Worm (Caenorhabditis elegans) whole organism, L4/young adult: Measurements from ENCODE around the gene K11H12.6.

Source experiments
- W03F9.2 ChIP-seq: fragments of 150-350 bp; optimal IDR thresholded peaks from 2 replicates; lab custom pipeline; 2014; ENCODE audit warnings: missing biosample characterization, missing genetic modification characterization
- dao-5 ChIP-seq: sonication (generic microtip); optimal IDR thresholded peaks from 2 replicates; lab custom pipeline; 2016; ENCODE audit warnings: missing genotype, missing genetic modification characterization, moderate library complexity, missing compliant biosample characterization
- him-1 ChIP-seq: sonication (generic microtip); optimal IDR thresholded peaks from 2 replicates; lab custom pipeline; 2016; ENCODE audit warnings: missing genotype, missing genetic modification reagents, missing genetic modification characterization, missing compliant biosample characterization

Gene K11H12.6

DNA sequence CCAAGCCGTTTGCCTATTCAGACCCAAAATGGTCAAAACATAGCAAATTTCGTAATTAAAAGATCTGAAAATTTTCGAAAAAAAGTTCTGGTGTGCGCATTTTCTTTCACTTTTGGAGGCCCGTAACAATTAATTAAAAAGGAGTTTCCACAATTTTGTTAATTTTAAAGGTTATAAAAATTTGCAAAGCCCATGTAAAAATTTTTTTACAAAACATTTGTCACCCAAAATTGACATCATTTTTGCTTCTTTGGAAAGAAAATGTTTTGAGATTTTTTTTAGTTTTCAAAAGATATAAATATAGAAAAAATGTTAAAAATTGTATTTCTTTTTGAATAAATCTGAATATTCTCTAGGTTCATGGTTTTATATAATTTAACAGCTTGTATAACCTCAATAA, at the start of gene K11H12.6:
Gene K11H12.6, plus strand, starts transcription at position 301 of the 400 bp plus-strand sequence.
- no peak for TF ChIP-seq dao-5 (tag; lab: Kevin White, UChicago)
- TF ChIP-seq him-1 (tag; lab: Kevin White, UChicago) = no peak
- TF ChIP-seq W03F9.2 (tag; lab: Kevin White, UChicago) = no peak

DNA sequence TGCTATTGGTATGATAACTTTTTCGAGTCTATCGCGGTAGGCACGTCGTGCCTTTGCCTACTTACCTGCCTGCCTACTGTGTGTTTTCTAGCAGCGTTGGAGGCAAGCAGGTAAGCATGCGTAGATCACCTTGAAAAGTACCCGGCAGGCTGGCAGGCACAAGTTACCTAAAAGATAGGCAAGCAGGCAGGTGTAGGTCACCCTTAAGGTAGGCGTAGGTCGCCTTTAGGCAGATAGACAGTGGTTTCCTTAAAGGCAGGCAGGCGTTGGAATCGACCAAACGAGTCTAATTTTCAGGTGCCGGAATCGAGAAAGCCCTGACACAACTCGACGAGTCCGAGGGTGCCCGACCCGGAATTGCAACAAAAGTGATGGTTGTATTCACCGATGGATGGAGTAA, 47.3 kb upstream of the K11H12.6 start:
- TF ChIP-seq W03F9.2 (tag; lab: Kevin White, UChicago) = no peak
- no peak for TF ChIP-seq him-1 (tag; lab: Kevin White, UChicago)
- TF ChIP-seq dao-5 (tag; lab: Kevin White, UChicago) = no peak

DNA sequence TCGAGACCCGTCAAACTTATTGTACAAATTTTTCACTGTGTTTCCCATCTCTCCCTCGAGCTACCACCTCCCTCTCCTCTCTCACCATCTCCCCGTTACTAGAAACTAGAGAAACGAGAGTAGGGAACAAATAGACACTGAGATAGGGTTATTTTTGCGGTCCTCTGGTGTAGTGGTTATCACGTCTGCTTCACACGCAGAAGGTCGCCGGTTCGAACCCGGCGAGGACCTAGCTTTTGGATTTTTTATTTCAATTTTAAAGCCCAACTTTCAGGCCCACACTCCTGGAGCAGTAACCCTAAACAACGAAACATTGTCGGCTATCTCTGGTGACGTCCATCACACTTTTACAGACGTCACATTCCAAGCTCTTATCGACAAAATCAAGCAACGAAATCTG, 46.8 kb upstream of the K11H12.6 start:
- TF ChIP-seq W03F9.2 (tag; lab: Kevin White, UChicago) (no peak), dao-5 (tag; lab: Kevin White, UChicago) (peak; percentile 48), him-1 (tag; lab: Kevin White, UChicago) (peak; percentile 56)

DNA sequence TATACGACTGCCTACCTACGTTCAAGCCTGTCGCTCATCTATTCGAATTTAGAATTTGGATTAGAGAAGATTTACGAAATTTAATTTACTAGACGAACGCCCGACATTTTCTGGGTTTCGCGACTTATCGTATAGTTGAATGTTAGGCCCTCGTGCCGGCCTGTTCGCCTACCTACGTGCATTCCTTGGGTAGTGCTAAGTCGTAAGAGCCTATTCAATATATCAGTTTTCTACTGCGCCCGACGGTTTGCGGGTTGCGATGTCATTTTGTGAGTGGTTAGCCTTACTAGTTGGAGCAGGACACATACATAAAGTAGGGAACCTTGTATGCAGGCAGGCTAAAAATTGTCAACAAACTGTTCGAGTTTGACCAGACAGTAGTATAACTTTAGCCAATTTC, 44.1 kb upstream of the K11H12.6 start:
- no peak for TF ChIP-seq him-1 (tag; lab: Kevin White, UChicago)
- no peak for TF ChIP-seq W03F9.2 (tag; lab: Kevin White, UChicago)
- no peak for TF ChIP-seq dao-5 (tag; lab: Kevin White, UChicago)

DNA sequence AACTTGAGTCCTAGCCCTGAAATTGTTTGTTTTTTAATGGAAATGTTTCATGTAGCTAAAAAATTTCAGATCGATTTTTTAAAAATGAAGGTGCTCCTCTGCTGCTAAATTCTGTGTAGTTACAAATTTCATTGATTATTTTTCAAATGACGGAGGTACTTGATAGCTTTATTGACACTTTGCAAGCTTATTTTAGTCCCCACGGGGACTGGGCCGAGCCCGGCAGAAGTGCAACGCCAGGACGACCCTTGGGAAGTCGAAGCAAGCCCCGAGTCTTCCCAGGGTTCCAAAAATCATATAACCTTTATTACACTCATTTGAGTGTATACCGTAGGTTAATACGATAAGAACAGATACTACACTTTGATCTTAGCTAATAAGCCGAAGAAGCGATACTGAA, 43.2 kb upstream of the K11H12.6 start:
- TF ChIP-seq W03F9.2 (tag; lab: Kevin White, UChicago) (no peak), him-1 (tag; lab: Kevin White, UChicago) (no peak), dao-5 (tag; lab: Kevin White, UChicago) (no peak)

DNA sequence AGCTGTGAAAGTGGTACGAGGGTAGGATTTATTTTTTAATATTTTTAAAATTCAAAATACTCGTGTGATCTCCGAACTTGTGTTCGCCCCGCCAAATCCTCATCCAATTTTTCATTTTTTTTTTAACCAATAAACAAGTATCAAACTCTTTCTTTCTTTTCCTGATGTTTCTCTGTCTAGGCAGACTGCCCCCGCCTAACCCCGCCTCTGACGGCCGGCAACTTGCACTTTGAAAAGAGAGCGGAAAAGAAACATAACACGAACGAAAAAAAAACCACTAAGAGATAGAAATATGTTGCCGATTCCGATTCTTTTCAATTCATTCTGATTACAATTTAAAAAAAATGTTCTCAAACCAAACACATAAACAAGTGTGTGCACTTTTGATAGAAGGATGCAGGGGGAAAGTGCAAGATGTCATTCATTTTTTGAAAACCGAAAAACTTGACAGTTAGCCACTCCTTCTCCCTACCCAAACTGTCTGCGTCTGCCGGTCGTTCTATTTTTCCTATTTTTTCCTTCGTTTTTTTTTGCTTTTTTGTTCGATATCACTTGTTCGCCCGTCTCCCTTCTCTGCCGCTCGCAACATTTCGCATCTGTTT, 41.0 kb upstream of the K11H12.6 start:
- no peak for TF ChIP-seq W03F9.2 (tag; lab: Kevin White, UChicago)
- TF ChIP-seq him-1 (tag; lab: Kevin White, UChicago) = no peak
- TF ChIP-seq dao-5 (tag; lab: Kevin White, UChicago) = no peak

DNA sequence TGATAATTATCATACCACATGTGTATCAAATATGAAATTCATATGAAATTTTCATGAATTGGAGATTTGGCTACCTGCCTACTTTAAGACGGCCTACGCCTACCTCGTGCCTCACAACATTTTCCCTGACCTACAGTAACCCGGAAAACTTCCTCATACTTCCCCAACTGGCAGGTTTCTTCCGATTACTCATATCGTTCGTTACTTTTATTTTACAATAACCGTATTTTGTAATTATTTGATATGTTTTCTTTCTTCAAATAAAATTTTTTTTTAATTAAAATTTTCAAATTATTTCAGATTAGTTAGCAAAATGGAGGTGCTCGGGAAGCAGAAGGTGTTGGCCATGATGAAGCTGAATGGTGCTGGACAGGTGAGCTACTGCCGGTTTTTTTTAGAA, 39.9 kb upstream of the K11H12.6 start, which contains the start of gene nhr-76:
Gene nhr-76, plus strand, starts transcription at position 301 of the 400 bp plus-strand sequence.
- TF ChIP-seq W03F9.2 (tag; lab: Kevin White, UChicago) (no peak), dao-5 (tag; lab: Kevin White, UChicago) (no peak), him-1 (tag; lab: Kevin White, UChicago) (no peak)

DNA sequence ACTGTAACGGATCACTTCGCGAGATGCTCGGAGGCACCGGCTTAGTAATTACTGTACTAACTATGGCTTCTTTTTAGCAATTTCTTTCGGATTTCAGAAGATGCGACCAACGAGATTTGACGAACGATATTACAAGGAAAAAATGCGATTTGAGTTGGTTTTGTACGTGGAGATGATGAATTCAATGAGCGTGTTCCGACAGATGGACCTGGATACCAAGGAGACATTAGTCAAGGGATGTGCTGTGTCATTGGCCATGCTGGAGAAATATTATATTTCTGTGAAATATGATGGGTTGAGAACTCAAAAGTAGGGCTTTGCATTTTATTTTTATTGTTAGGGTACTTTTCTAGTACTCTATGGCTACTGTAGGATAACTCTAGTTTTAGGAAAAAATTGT, 36.5 kb upstream of the K11H12.6 start:
- TF ChIP-seq him-1 (tag; lab: Kevin White, UChicago) (no peak), dao-5 (tag; lab: Kevin White, UChicago) (no peak), W03F9.2 (tag; lab: Kevin White, UChicago) (no peak)

DNA sequence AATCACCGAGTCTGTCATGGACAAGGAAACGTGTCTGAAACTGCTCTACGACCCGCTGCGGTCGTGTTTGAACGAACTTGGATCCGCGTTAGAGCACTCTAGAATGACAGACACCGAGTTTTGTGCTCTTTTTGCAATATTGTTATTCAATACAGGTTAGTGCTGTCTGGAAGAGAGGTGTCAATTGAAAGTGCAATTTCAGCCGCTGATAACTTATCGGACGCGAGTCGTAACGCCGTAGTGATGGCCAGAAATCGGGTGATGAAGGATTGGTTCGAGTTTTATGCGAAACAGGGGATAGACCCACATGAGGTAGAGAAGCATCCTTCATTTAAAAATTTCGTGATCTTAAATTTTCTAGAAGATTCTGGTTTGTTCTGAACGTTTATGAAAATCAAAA, 35.2 kb upstream of the K11H12.6 start:
- TF ChIP-seq him-1 (tag; lab: Kevin White, UChicago) = no peak
- TF ChIP-seq W03F9.2 (tag; lab: Kevin White, UChicago) = no peak
- TF ChIP-seq dao-5 (tag; lab: Kevin White, UChicago) = no peak

DNA sequence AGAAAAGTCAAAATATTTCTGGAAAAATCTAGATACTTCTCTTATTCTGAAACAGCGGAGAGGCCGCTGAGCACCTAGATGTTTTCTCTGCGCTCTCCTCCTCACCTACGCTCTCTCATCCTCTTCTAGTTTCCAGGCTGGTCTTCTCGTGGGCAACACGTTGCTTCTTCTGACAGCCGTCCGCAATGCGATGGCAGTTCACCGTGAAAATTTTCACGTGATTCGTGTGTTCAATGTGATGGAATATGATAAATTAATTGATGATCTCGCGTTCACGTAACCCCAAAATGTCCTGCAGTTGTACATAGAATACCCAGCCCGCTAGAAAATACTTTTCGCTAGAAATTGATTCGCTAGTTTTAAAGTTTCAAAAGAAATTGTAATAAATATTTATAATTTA, 33.5 kb upstream of the K11H12.6 start:
- TF ChIP-seq W03F9.2 (tag; lab: Kevin White, UChicago) (no peak), him-1 (tag; lab: Kevin White, UChicago) (no peak), dao-5 (tag; lab: Kevin White, UChicago) (no peak)

DNA sequence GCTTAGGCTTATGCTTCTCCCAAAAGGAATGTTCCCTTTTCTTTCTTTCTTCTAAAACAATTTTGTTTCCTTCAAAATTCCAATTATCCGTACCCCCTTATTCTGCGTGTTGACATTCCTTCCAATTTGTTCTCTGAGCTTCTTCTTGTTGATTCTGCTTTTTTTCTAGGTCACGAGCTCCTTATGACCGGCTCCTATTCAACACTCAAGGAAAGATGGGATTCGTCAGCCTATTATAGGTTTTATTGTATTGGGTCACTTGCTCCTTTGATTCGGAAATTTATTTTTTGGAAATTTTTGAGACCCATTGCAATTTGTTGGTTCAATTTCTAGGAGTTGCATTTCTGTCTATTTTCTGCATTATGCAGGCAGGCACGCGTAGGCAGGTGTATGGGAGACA, 27.9 kb upstream of the K11H12.6 start:
- no peak for TF ChIP-seq him-1 (tag; lab: Kevin White, UChicago)
- no peak for TF ChIP-seq dao-5 (tag; lab: Kevin White, UChicago)
- TF ChIP-seq W03F9.2 (tag; lab: Kevin White, UChicago) = no peak

DNA sequence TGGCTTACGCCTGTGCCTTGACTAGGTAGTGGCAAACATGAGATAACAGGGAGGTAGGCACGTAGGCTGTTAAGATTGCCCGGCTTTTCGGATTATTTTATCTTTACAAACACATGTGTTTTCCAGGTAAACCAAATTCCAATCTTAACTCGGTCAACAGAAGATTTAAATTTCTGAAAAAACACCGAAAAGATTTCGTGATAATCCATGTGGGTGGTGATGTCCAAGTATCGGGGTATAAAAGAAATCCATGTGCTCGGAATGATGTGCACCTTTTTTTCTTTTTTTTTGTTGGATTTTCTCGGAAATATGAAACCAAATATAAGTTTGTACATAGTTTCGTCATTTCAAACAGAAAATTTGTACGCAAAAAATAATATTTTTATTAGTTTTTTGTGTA, 23.6 kb upstream of the K11H12.6 start:
- TF ChIP-seq dao-5 (tag; lab: Kevin White, UChicago) = no peak
- no peak for TF ChIP-seq him-1 (tag; lab: Kevin White, UChicago)
- no peak for TF ChIP-seq W03F9.2 (tag; lab: Kevin White, UChicago)

DNA sequence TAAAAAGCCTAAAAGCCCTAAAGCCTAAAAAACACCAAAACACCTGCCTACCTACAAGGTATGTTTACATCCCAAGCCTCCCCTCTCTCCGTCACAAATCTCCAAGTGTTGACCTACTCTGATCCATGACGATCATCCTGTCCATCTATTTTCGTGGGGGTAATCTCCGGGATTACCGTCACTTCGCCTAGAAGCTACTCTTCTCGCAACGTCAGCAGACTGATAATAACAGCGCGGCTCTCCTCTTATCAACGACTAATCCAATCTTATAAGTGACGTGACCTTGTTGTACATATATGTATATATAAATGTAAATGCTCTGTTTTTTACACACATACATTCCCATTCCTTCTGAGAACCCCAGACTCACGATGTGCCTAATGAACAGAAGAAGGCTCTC, 18.7 kb upstream of the K11H12.6 start:
- TF ChIP-seq dao-5 (tag; lab: Kevin White, UChicago) (no peak), W03F9.2 (tag; lab: Kevin White, UChicago) (no peak), him-1 (tag; lab: Kevin White, UChicago) (no peak)

DNA sequence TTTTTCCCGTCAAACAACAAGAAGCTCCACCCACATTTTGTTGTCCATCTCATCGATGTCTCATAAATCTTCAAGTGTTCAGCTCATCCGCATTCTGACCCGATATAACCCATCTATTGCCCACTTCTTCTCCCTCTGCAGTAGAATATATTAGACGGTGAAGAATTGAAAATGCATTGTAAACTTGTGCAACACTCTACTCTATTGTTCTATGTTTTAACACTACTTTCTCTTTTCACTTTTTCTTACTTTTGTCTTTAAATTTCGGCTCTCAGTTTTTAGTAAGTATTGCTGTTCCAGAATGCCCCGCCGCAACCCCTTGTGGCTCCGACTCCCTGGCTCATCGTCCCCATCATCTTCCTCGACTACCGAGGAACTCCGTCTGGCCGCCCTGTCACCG, 17.7 kb upstream of the K11H12.6 start, which contains the start of gene K11H12.9:
Gene K11H12.9, plus strand, starts transcription at position 301 of the 400 bp plus-strand sequence.
- TF ChIP-seq dao-5 (tag; lab: Kevin White, UChicago) = no peak
- TF ChIP-seq him-1 (tag; lab: Kevin White, UChicago) = no peak
- no peak for TF ChIP-seq W03F9.2 (tag; lab: Kevin White, UChicago)
